Worm (Caenorhabditis elegans): ENCODE results near the gene K02E11.6.

The K02E11.6 gene

ce11 chrV:14301076-14301475, 52.5 kb downstream of the K02E11.6 start, which contains the start of gene F14D7.6:
Gene F14D7.6, plus strand, starts transcription at chrV:14301413.
- TF ChIP-seq mep-1 (tag; optimal IDR thresholded peaks at IDR 0.05) = no peak
- no peak for TF ChIP-seq snpc-4 (tag; optimal IDR thresholded peaks at IDR 0.05)
- TF ChIP-seq ham-2 (GFP tag; optimal IDR thresholded peaks at IDR 0.05) = no peak
- TF ChIP-seq lin-32 (GFP tag; optimal IDR thresholded peaks at IDR 0.05) = no peak
